Fruit fly (Drosophila melanogaster): ENCODE data around the gene CCT2.

CCT2 gene

DNA sequence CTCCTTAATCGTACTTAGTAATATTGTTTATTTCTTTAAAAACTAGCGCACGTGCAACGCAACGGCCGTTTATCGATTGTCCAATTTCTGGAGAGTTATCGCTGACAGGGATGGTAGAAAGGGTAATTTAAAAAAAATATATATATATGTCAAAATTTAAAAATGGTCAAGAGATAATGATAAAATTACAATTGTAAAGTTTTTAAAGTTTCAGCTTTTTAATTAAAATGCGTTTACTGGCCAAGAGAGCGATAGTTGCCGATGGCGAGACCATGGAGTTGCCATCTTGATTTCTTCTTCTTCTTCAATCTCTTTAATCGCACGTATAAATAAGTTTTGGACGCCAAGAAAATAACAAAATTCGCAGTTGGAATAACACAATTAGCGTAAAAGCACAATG is 8.4 kb upstream of the CCT2 start, which contains the start of the genes CG7246 and HP1b (continued):
- TF ChIP-seq YL-1 (GFP tag; optimal IDR thresholded peaks at IDR 0.05) (peak; percentile 54), CG34376 (GFP tag; optimal IDR thresholded peaks at IDR 0.05) (peak; percentile 19), lilli (GFP tag; optimal IDR thresholded peaks at IDR 0.05) (peak; percentile 79), NC2α (GFP tag; optimal IDR thresholded peaks at IDR 0.05) (no peak), CG12219 (GFP tag; optimal IDR thresholded peaks at IDR 0.05) (peak; percentile 3), CG32772 (GFP tag; IDR thresholded peaks at IDR 0.05) (peak; percentile 82), p53 (GFP tag; optimal IDR thresholded peaks at IDR 0.05) (no peak), CG12299 (tag; optimal IDR thresholded peaks at IDR 0.05) (peak; percentile 56), disco-r (GFP tag; optimal IDR thresholded peaks at IDR 0.05) (no peak), CG13775 (GFP tag; optimal IDR thresholded peaks at IDR 0.05) (peak; percentile 68), fu2 (GFP tag; optimal IDR thresholded peaks at IDR 0.05) (peak; percentile 33), Hsf (GFP tag; optimal IDR thresholded peaks at IDR 0.05) (peak; percentile 61), CkIIα-i1 (GFP tag; IDR thresholded peaks at IDR 0.05) (no peak), pan (optimal IDR thresholded peaks at IDR 0.05) (no peak), pan (GFP tag; optimal IDR thresholded peaks at IDR 0.05 in 1 of 2, IDR thresholded peaks at IDR 0.05 in 1 of 2) (peak in 1 of 2 experiments; percentile 80), pfk (GFP tag; optimal IDR thresholded peaks at IDR 0.05) (no peak), Tbp (GFP tag; optimal IDR thresholded peaks at IDR 0.05) (no peak), gt (GFP tag; IDR thresholded peaks at IDR 0.05) (peak; percentile 24; the same call in 1 of the 2 replicates), grn (GFP tag; optimal IDR thresholded peaks at IDR 0.05) (no peak), jumu (GFP tag; optimal IDR thresholded peaks at IDR 0.05) (peak; percentile 8), Side (GFP tag; optimal IDR thresholded peaks at IDR 0.05) (no peak), GATAe (GFP tag; conservative IDR thresholded peaks at IDR 0.05) (no peak), gfzf (GFP tag; optimal IDR thresholded peaks at IDR 0.05) (no peak), PHDP (tag; optimal IDR thresholded peaks at IDR 0.05) (peak; percentile 68), CG8924 (tag; optimal IDR thresholded peaks at IDR 0.05) (peak; percentile 72), lab (GFP tag; optimal IDR thresholded peaks at IDR 0.05) (peak; percentile 78), Ravus (GFP tag; IDR thresholded peaks at IDR 0.05) (peak; percentile 32), cwo (GFP tag; optimal IDR thresholded peaks at IDR 0.05) (peak; percentile 77), CG1603 (tag; optimal IDR thresholded peaks at IDR 0.05) (peak; percentile 54), ssp (GFP tag; IDR thresholded peaks at IDR 0.05) (peak; percentile 64), CG2889 (GFP tag; IDR thresholded peaks at IDR 0.05) (peak; percentile 56; the same call in 2 of the 3 replicates), HmgD (GFP tag; optimal IDR thresholded peaks at IDR 0.05) (no peak), crol (GFP tag; IDR thresholded peaks at IDR 0.05) (no peak), NC2β (GFP tag; optimal IDR thresholded peaks at IDR 0.05) (no peak), so (GFP tag; IDR thresholded peaks at IDR 0.05) (peak; percentile 62; the same call in 1 of the 3 replicates), cas (GFP tag; IDR thresholded peaks at IDR 0.05) (0 out of 2 replicates have a peak, but pooled peaks have one; percentile 28), CG7839 (tag; optimal IDR thresholded peaks at IDR 0.05) (peak; percentile 69), abd-A (tag; optimal IDR thresholded peaks at IDR 0.05) (no peak), CG13624 (GFP tag; optimal IDR thresholded peaks at IDR 0.05) (peak; percentile 33), CG15601 (tag; optimal IDR thresholded peaks at IDR 0.05) (peak; percentile 40), Fer1 (GFP tag; optimal IDR thresholded peaks at IDR 0.05) (peak; percentile 68), tx (GFP tag; optimal IDR thresholded peaks at IDR 0.05) (no peak), Xbp1 (GFP tag; optimal IDR thresholded peaks at IDR 0.05) (peak; percentile 78), chm (GFP tag; IDR thresholded peaks at IDR 0.05) (no peak), croc (GFP tag; conservative IDR thresholded peaks at IDR 0.05) (peak; percentile 37; the same call in 1 of the 3 replicates), CG11560 (tag; IDR thresholded peaks at IDR 0.05) (peak; percentile 40; the same call in 1 of the 3 replicates), Hr39 (optimal IDR thresholded peaks at IDR 0.05) (no peak), grau (tag; optimal IDR thresholded peaks at IDR 0.05) (peak; percentile 69), CG6689 (GFP tag; IDR thresholded peaks at IDR 0.05) (peak; percentile 77), CG1647 (GFP tag; optimal IDR thresholded peaks at IDR 0.05) (peak; percentile 1), Nf-YA (GFP tag; IDR thresholded peaks at IDR 0.05) (peak; percentile 72), tll (GFP tag; optimal IDR thresholded peaks at IDR 0.05) (no peak)
